Worm (Caenorhabditis elegans) whole organism, L4/young adult: ENCODE measurements around the gene ida-1.
A peak's percentile ranks its signal among the peaks of the same experiment; 100 is the strongest.

Experiments used
- W03F9.2 ChIP-seq: fragments of 150-350 bp; optimal IDR thresholded peaks from 2 replicates; lab custom pipeline; 2014; ENCODE audit warnings: missing biosample characterization, missing genetic modification characterization
- dao-5 ChIP-seq: sonication (generic microtip); optimal IDR thresholded peaks from 2 replicates; lab custom pipeline; 2016; ENCODE audit warnings: missing genotype, missing genetic modification characterization, moderate library complexity, missing compliant biosample characterization
- him-1 ChIP-seq: sonication (generic microtip); optimal IDR thresholded peaks from 2 replicates; lab custom pipeline; 2016; ENCODE audit warnings: missing genotype, missing genetic modification reagents, missing genetic modification characterization, missing compliant biosample characterization

DNA sequence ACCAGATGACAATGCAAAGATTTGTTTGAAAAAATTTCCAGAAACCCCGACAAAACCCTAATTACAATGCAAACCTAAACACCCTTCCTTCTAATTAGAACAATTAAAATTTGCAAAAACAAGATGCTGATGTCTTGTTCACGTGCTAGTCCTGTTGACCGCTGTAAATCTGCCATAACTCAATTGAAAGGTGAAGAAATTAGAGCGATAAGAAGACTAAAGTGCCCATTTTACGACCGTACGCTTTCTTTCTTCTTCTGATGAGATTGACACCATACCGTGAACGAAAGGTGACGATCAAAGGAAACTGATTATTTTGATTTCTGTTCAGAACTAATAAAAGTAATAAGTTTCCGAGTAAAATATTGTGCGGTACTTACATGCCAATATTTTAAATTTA lies 58.2 kb downstream of the ida-1 start:
- TF ChIP-seq W03F9.2 (tag; lab: Kevin White, UChicago) (peak; percentile 1), him-1 (tag; lab: Kevin White, UChicago) (no peak), dao-5 (tag; lab: Kevin White, UChicago) (no peak)
